Worm (Caenorhabditis elegans): ENCODE measurements around the gene zchc-1A.

zchc-1A gene

ce11 chrX:5174256-5174655, at the start of gene zchc-1A:
zchc-1A (plus strand) TSS chrX:5174369.
- TF ChIP-seq unc-62 (GFP tag; optimal IDR thresholded peaks at IDR 0.05) = no peak

ce11 chrX:5129447-5129846, 44.7 kb upstream of the zchc-1A start:
- TF ChIP-seq unc-62 (GFP tag; optimal IDR thresholded peaks at IDR 0.05) = no peak

ce11 chrX:5131760-5132159, 42.4 kb upstream of the zchc-1A start:
- no peak for TF ChIP-seq unc-62 (GFP tag; optimal IDR thresholded peaks at IDR 0.05)

- TF ChIP-seq unc-62 (GFP tag; optimal IDR thresholded peaks at IDR 0.05) = no peak
Measured at ce11 chrX:5133980-5134379, 40.2 kb upstream of the zchc-1A start, which contains the start of gene tbc-7. tbc-7 (plus strand) TSS chrX:5134280.

ce11 chrX:5135548-5135947, 38.6 kb upstream of the zchc-1A start:
- TF ChIP-seq unc-62 (GFP tag; optimal IDR thresholded peaks at IDR 0.05) = no peak

ce11 chrX:5137716-5138470, 36.3 kb upstream of the zchc-1A start:
- no peak for TF ChIP-seq unc-62 (GFP tag; optimal IDR thresholded peaks at IDR 0.05)

- no peak for TF ChIP-seq unc-62 (GFP tag; optimal IDR thresholded peaks at IDR 0.05)
Measured at ce11 chrX:5140177-5140576, 34.0 kb upstream of the zchc-1A start.

ce11 chrX:5142403-5142802, 31.8 kb upstream of the zchc-1A start:
- TF ChIP-seq unc-62 (GFP tag; optimal IDR thresholded peaks at IDR 0.05) = no peak

ce11 chrX:5147918-5148317, 26.3 kb upstream of the zchc-1A start, which contains the start of gene C31H2.14:
C31H2.14 (plus strand) TSS chrX:5148218.
- TF ChIP-seq unc-62 (GFP tag; optimal IDR thresholded peaks at IDR 0.05) = no peak

- no peak for TF ChIP-seq unc-62 (GFP tag; optimal IDR thresholded peaks at IDR 0.05)
Measured at ce11 chrX:5150389-5150788, 23.8 kb upstream of the zchc-1A start, which contains the start of gene dpy-8. dpy-8 (minus strand) TSS chrX:5150476.

ce11 chrX:5151403-5151802, 22.8 kb upstream of the zchc-1A start:
- TF ChIP-seq unc-62 (GFP tag; optimal IDR thresholded peaks at IDR 0.05) = no peak

ce11 chrX:5151866-5152265, 22.3 kb upstream of the zchc-1A start:
- TF ChIP-seq unc-62 (GFP tag; optimal IDR thresholded peaks at IDR 0.05) = no peak

- no peak for TF ChIP-seq unc-62 (GFP tag; optimal IDR thresholded peaks at IDR 0.05)
Measured at ce11 chrX:5152931-5153330, 21.2 kb upstream of the zchc-1A start.

ce11 chrX:5154278-5154677, 19.9 kb upstream of the zchc-1A start, which contains the start of gene C31H2.3:
C31H2.3 (minus strand) TSS chrX:5154378.
- no peak for TF ChIP-seq unc-62 (GFP tag; optimal IDR thresholded peaks at IDR 0.05)

ce11 chrX:5159645-5160044, 14.5 kb upstream of the zchc-1A start, which contains the start of gene C31H2.4:
C31H2.4 (minus strand) TSS chrX:5159663.
- no peak for TF ChIP-seq unc-62 (GFP tag; optimal IDR thresholded peaks at IDR 0.05)

- TF ChIP-seq unc-62 (GFP tag; optimal IDR thresholded peaks at IDR 0.05) = no peak
Measured at ce11 chrX:5162755-5163154, 11.4 kb upstream of the zchc-1A start, which contains the start of gene EGAP5.1. EGAP5.1 (plus strand) TSS chrX:5163055.

ce11 chrX:5164054-5164453, 10.1 kb upstream of the zchc-1A start:
- no peak for TF ChIP-seq unc-62 (GFP tag; optimal IDR thresholded peaks at IDR 0.05)

Data from whole organism, dauer.